Fruit fly (Drosophila melanogaster) Kc167 (cell line): ENCODE measurements around the gene CG33299.

ENCODE experiments used
- Myc ChIP-seq: fragments of >200 bp; optimal IDR thresholded peaks from 2 replicates; lab custom pipeline; 2017; ENCODE audit warnings: missing external identifiers
- insv ChIP-seq: fragments of >200 bp; optimal IDR thresholded peaks from 3 replicates; lab custom pipeline; 2018; ENCODE audit warnings: missing external identifiers
- psq ChIP-seq: fragments of >200 bp; optimal IDR thresholded peaks from 2 replicates; lab custom pipeline; 2017; ENCODE audit warnings: missing external identifiers
- ttk ChIP-seq: sonication (Bioruptor generic); optimal IDR thresholded peaks from 2 replicates; lab custom pipeline; 2017; ENCODE audit warnings: missing external identifiers

- no peak for TF ChIP-seq psq (lab: Kevin White, UChicago)
- no peak for TF ChIP-seq ttk (lab: Kevin White, UChicago)
- TF ChIP-seq Myc (lab: Kevin White, UChicago) = no peak
- TF ChIP-seq insv (lab: Kevin White, UChicago) = no peak
These were observed 29.6 kb downstream of the CG33299 start for dm6 chr2L:9685993-9686392.
